Worm (Caenorhabditis elegans): ENCODE data around the gene mib-1.

- TF ChIP-seq fax-1 (tag; optimal IDR thresholded peaks at IDR 0.05) (no peak), nhr-11 (tag; optimal IDR thresholded peaks at IDR 0.05) (no peak), pha-4 (tag; optimal IDR thresholded peaks at IDR 0.05) (no peak), ceh-19 (GFP tag; optimal IDR thresholded peaks at IDR 0.05) (no peak), F13H6.1 (tag; optimal IDR thresholded peaks at IDR 0.05) (no peak)
These were observed 10.5 kb downstream of the mib-1 start for ce11 chrIII:11279954-11280353.
